Fruit fly (Drosophila melanogaster) whole organism, embryonic: ENCODE measurements around the gene CG10970.

Experiments used
- Adf1 ChIP-seq: fragments of 200-800 bp; sonication (Bioruptor generic); IDR thresholded peaks from 2 replicates; pipeline ENCODE4 v1.3.6; 2022; ENCODE audit warnings: missing biosample characterization, missing genetic modification characterization
- CG10147 ChIP-seq: fragments of 200-800 bp; sonication (Bioruptor generic); optimal IDR thresholded peaks from 2 replicates; lab custom pipeline; 2019; ENCODE audit warnings: missing biosample characterization, mild to moderate bottlenecking, missing genetic modification characterization, moderate library complexity
- CG10565 ChIP-seq: fragments of 200-800 bp; sonication (Bioruptor generic); optimal IDR thresholded peaks from 3 replicates; lab custom pipeline; 2016; ENCODE audit warnings: missing biosample characterization, mild to moderate bottlenecking, missing genetic modification characterization
- CG10654 ChIP-seq: fragments of 200-800 bp; sonication (Bioruptor generic); optimal IDR thresholded peaks from 2 replicates; lab custom pipeline; 2016; ENCODE audit warnings: missing biosample characterization, missing genetic modification characterization
- CG12071 ChIP-seq: fragments of 200-800 bp; sonication (Bioruptor generic); optimal IDR thresholded peaks from 3 replicates; lab custom pipeline; 2018; ENCODE audit warnings: missing biosample characterization, mild to moderate bottlenecking, missing genetic modification characterization
- CG12391 ChIP-seq: fragments of 200-800 bp; sonication (Bioruptor generic); optimal IDR thresholded peaks from 3 replicates; lab custom pipeline; 2018; ENCODE audit warnings: missing biosample characterization, mild to moderate bottlenecking, missing genetic modification characterization, moderate library complexity
- CG12769 ChIP-seq: fragments of 200-800 bp; sonication (Bioruptor generic); optimal IDR thresholded peaks from 2 replicates; lab custom pipeline; 2019; ENCODE audit warnings: missing biosample characterization, mild to moderate bottlenecking, missing genetic modification characterization, moderate library complexity
- CG15073 ChIP-seq: fragments of 200-800 bp; sonication (Bioruptor generic); optimal IDR thresholded peaks from 2 replicates; lab custom pipeline; 2016; ENCODE audit warnings: missing biosample characterization, missing genetic modification characterization
- CG15269 ChIP-seq: fragments of 200-800 bp; sonication (Bioruptor generic); optimal IDR thresholded peaks from 2 replicates; lab custom pipeline; 2018; ENCODE audit warnings: missing biosample characterization, mild to moderate bottlenecking, missing genetic modification characterization, moderate library complexity
- CG16813 ChIP-seq: fragments of 200-800 bp; sonication (Bioruptor generic); IDR thresholded peaks from 3 replicates; pipeline ENCODE4 v1.3.6; 2022; ENCODE audit warnings: missing biosample characterization, missing genetic modification characterization; ENCODE audit not compliant: partially characterized antibody
- CG17912 ChIP-seq: fragments of 200-800 bp; sonication (Bioruptor generic); optimal IDR thresholded peaks from 2 replicates; lab custom pipeline; 2018; ENCODE audit warnings: missing biosample characterization, mild to moderate bottlenecking, missing genetic modification characterization
- CG18619 ChIP-seq: fragments of 200-800 bp; sonication (Bioruptor generic); optimal IDR thresholded peaks from 3 replicates; lab custom pipeline; 2017; ENCODE audit warnings: missing biosample characterization, mild to moderate bottlenecking, missing genetic modification characterization
- CG2875 ChIP-seq: fragments of 200-800 bp; sonication (Bioruptor generic); optimal IDR thresholded peaks from 2 replicates; lab custom pipeline; 2017; ENCODE audit warnings: missing biosample characterization, mild to moderate bottlenecking, missing genetic modification characterization, missing genetic modification reagents
- CG3407 ChIP-seq: fragments of 200-800 bp; sonication (Bioruptor generic); optimal IDR thresholded peaks from 2 replicates; lab custom pipeline; 2018; ENCODE audit warnings: missing biosample characterization, mild to moderate bottlenecking, missing genetic modification characterization
- CG5180 ChIP-seq: fragments of 200-800 bp; sonication (Bioruptor generic); optimal IDR thresholded peaks from 3 replicates; lab custom pipeline; 2017; ENCODE audit warnings: missing biosample characterization, missing genetic modification characterization, mild to moderate bottlenecking, moderate library complexity, missing genetic modification reagents
- CG5953 ChIP-seq: fragments of 200-800 bp; sonication (Bioruptor generic); IDR thresholded peaks from 2 replicates; pipeline ENCODE4 v1.3.6; 2022; ENCODE audit warnings: missing biosample characterization, missing genetic modification characterization
- CG7745 ChIP-seq: fragments of 200-800 bp; sonication (Bioruptor generic); optimal IDR thresholded peaks from 2 replicates; lab custom pipeline; 2018; ENCODE audit warnings: missing biosample characterization, mild to moderate bottlenecking, missing genetic modification characterization, moderate library complexity
- CG7928 ChIP-seq: fragments of 200-800 bp; sonication (Bioruptor generic); optimal IDR thresholded peaks from 2 replicates; lab custom pipeline; 2017; ENCODE audit warnings: missing biosample characterization, mild to moderate bottlenecking, missing genetic modification characterization
- CG8765 ChIP-seq: fragments of 200-800 bp; sonication (Bioruptor generic); IDR thresholded peaks from 2 replicates; pipeline ENCODE4 v1.3.6; 2022; ENCODE audit warnings: missing biosample characterization, missing genetic modification characterization
- CrebB ChIP-seq: fragments of 200-800 bp; sonication (Bioruptor generic); optimal IDR thresholded peaks from 3 replicates; lab custom pipeline; 2018; ENCODE audit warnings: missing biosample characterization, mild to moderate bottlenecking, missing genetic modification characterization
- Dip3 ChIP-seq: fragments of 200-800 bp; sonication (Bioruptor generic); optimal IDR thresholded peaks from 3 replicates; lab custom pipeline; 2016; ENCODE audit warnings: missing biosample characterization, missing genetic modification characterization
- Dll ChIP-seq: fragments of 200-800 bp; sonication (Bioruptor generic); IDR thresholded peaks from 4 replicates; pipeline ENCODE4 v1.3.6; 2022; ENCODE audit warnings: missing biosample characterization, missing genetic modification characterization; ENCODE audit not compliant: partially characterized antibody
- HmgZ ChIP-seq: fragments of 200-800 bp; sonication (Bioruptor generic); optimal IDR thresholded peaks from 2 replicates; lab custom pipeline; 2018; ENCODE audit warnings: missing biosample characterization, mild to moderate bottlenecking, missing genetic modification characterization
- MBD-R2 ChIP-seq: fragments of 200-800 bp; sonication (Bioruptor generic); IDR thresholded peaks from 2 replicates; pipeline ENCODE4 v1.3.6; 2022; ENCODE audit warnings: missing biosample characterization, missing genetic modification characterization
- Poxn ChIP-seq: fragments of 200-800 bp; sonication (Bioruptor generic); IDR thresholded peaks from 2 replicates; pipeline ENCODE4 v1.3.6; 2022; ENCODE audit warnings: missing biosample characterization, missing genetic modification characterization
- Ptx1 ChIP-seq: fragments of 200-800 bp; sonication (Bioruptor generic); IDR thresholded peaks from 2 replicates; pipeline ENCODE4 v1.3.6; 2022; ENCODE audit warnings: missing biosample characterization, missing genetic modification characterization
- Side ChIP-seq: fragments of 200-800 bp; sonication (Bioruptor generic); optimal IDR thresholded peaks from 2 replicates; lab custom pipeline; 2016; ENCODE audit warnings: missing biosample characterization, missing genetic modification characterization
- ab ChIP-seq: fragments of 200-800 bp; sonication (Bioruptor generic); optimal IDR thresholded peaks from 2 replicates; lab custom pipeline; 2016; ENCODE audit warnings: missing biosample characterization, missing genetic modification characterization
- az2 ChIP-seq: fragments of 200-800 bp; sonication (Bioruptor generic); optimal IDR thresholded peaks from 3 replicates; lab custom pipeline; 2016; ENCODE audit warnings: missing biosample characterization, missing genetic modification characterization
- crp ChIP-seq, 2 experiments: fragments of 200-800 bp; sonication (Bioruptor generic); optimal IDR thresholded peaks; 2 replicates in 1 of 2; 3 replicates in 1 of 2; lab custom pipeline; 2017; ENCODE audit warnings: missing biosample characterization in 2 of 2, missing genetic modification characterization in 2 of 2, mild to moderate bottlenecking in 1 of 2, moderate library complexity in 1 of 2
- emc ChIP-seq: fragments of 200-800 bp; sonication (Bioruptor generic); optimal IDR thresholded peaks from 2 replicates; lab custom pipeline; 2016; ENCODE audit warnings: missing biosample characterization, missing genetic modification characterization
- fd96Cb ChIP-seq: fragments of 200-800 bp; sonication (Bioruptor generic); optimal IDR thresholded peaks from 2 replicates; lab custom pipeline; 2018; ENCODE audit warnings: missing biosample characterization, mild to moderate bottlenecking, missing genetic modification characterization, moderate library complexity
- fru ChIP-seq: fragments of >200 bp; optimal IDR thresholded peaks from 2 replicates; lab custom pipeline; 2017
- gcm ChIP-seq: fragments of 200-800 bp; sonication (Bioruptor generic); optimal IDR thresholded peaks from 2 replicates; lab custom pipeline; 2019; ENCODE audit warnings: missing biosample characterization, mild to moderate bottlenecking, missing genetic modification characterization, moderate library complexity
- hb ChIP-seq: fragments of 200-800 bp; sonication (Bioruptor generic); IDR thresholded peaks from 3 replicates; pipeline ENCODE4 v1.3.6; 2022; ENCODE audit warnings: missing biosample characterization, missing genetic modification characterization; ENCODE audit not compliant: partially characterized antibody
- kay ChIP-seq: fragments of 200-800 bp; sonication (Bioruptor generic); optimal IDR thresholded peaks from 2 replicates; lab custom pipeline; 2016; ENCODE audit warnings: missing biosample characterization, missing genetic modification characterization
- lilli ChIP-seq: fragments of 200-800 bp; sonication (Bioruptor generic); optimal IDR thresholded peaks from 3 replicates; lab custom pipeline; 2016; ENCODE audit warnings: missing biosample characterization, missing genetic modification characterization
- lov ChIP-seq, 2 experiments: fragments of 200-800 bp in 1 of 2; fragments of >200 bp in 1 of 2; sonication (Bioruptor generic) in 1 of 2; IDR thresholded peaks in 1 of 2; optimal IDR thresholded peaks in 1 of 2; 2 replicates in 1 of 2; 3 replicates in 1 of 2; pipeline versions ENCODE4 v1.3.6 to Lab custom; 2017 to 2022; ENCODE audit warnings: missing biosample characterization in 1 of 2, missing genetic modification characterization in 1 of 2
- maf-S ChIP-seq: fragments of 200-800 bp; sonication (Bioruptor generic); optimal IDR thresholded peaks from 2 replicates; lab custom pipeline; 2016; ENCODE audit warnings: missing biosample characterization, missing genetic modification characterization
- oc ChIP-seq: fragments of 200-800 bp; sonication (Bioruptor generic); optimal IDR thresholded peaks from 2 replicates; lab custom pipeline; 2018; ENCODE audit warnings: missing biosample characterization, mild to moderate bottlenecking, missing genetic modification characterization, moderate library complexity
- peb ChIP-seq: fragments of 200-800 bp; sonication (Bioruptor generic); IDR thresholded peaks from 2 replicates; pipeline ENCODE4 v1.3.6; 2022; ENCODE audit warnings: missing biosample characterization, missing genetic modification characterization
- pros ChIP-seq: fragments of 200-800 bp; sonication (Bioruptor generic); optimal IDR thresholded peaks from 3 replicates; lab custom pipeline; 2019; ENCODE audit warnings: missing biosample characterization, mild to moderate bottlenecking, missing genetic modification characterization, moderate library complexity
- pum ChIP-seq: fragments of 200-800 bp; sonication (Bioruptor generic); optimal IDR thresholded peaks from 2 replicates; lab custom pipeline; 2016; ENCODE audit warnings: missing biosample characterization, missing genetic modification characterization
- ranshi ChIP-seq: fragments of 200-800 bp; sonication (Bioruptor generic); IDR thresholded peaks from 2 replicates; pipeline ENCODE4 v1.3.6; 2022; ENCODE audit warnings: missing biosample characterization, missing genetic modification characterization
- seq ChIP-seq: fragments of 200-800 bp; sonication (Bioruptor generic); IDR thresholded peaks from 2 replicates; pipeline ENCODE4 v1.3.6; 2022; ENCODE audit warnings: missing biosample characterization, missing genetic modification characterization
- shn ChIP-seq: fragments of 200-800 bp; sonication (Bioruptor generic); optimal IDR thresholded peaks from 3 replicates; lab custom pipeline; 2016; ENCODE audit warnings: missing biosample characterization, missing genetic modification characterization
- slbo ChIP-seq: fragments of 200-800 bp; sonication (Bioruptor generic); IDR thresholded peaks from 2 replicates; pipeline ENCODE4 v1.3.6; 2022; ENCODE audit warnings: missing biosample characterization, missing genetic modification characterization
- sr ChIP-seq: fragments of 200-800 bp; sonication (Bioruptor generic); IDR thresholded peaks from 3 replicates; pipeline ENCODE4 v1.3.6; 2022; ENCODE audit warnings: missing biosample characterization, missing genetic modification characterization
- trem ChIP-seq: fragments of 200-800 bp; optimal IDR thresholded peaks from 3 replicates; lab custom pipeline; 2019; ENCODE audit warnings: missing biosample characterization, mild to moderate bottlenecking, missing genetic modification characterization, moderate library complexity
- zfh1 ChIP-seq: fragments of 200-800 bp; sonication (Bioruptor generic); IDR thresholded peaks from 3 replicates; pipeline ENCODE4 v1.3.6; 2022; ENCODE audit warnings: missing biosample characterization, missing genetic modification characterization

The CG10970 gene

dm6 chrX:9060078-9060477 is 11.1 kb downstream of the CG10970 start (continued):
- TF ChIP-seq Dll (no peak), shn (GFP tag; lab: Kevin White, UChicago) (no peak), CG2875 (peak; percentile 59), kay (no peak), Adf1 (GFP tag; lab: Robert Waterston, UW) (no peak), pros (GFP tag; lab: Kevin White, UChicago) (no peak), CG10565 (GFP tag; lab: Kevin White, UChicago) (no peak), crp (GFP tag; optimal IDR thresholded peaks at IDR 0.05; lab: Kevin White, UChicago) (peak in 1 of 2 experiments; percentile 21), CG10147 (GFP tag; lab: Kevin White, UChicago) (peak; percentile 67), ranshi (GFP tag; lab: Robert Waterston, UW) (peak; percentile 80), slbo (GFP tag; lab: Robert Waterston, UW) (peak; percentile 66), Poxn (GFP tag; lab: Robert Waterston, UW) (no peak), hb (GFP tag; lab: Robert Waterston, UW) (no peak), zfh1 (GFP tag; lab: Robert Waterston, UW) (peak; percentile 58; the same call in 1 of the 3 replicates), trem (tag; lab: Kevin White, UChicago) (peak; percentile 48), MBD-R2 (GFP tag; lab: Robert Waterston, UW) (peak; percentile 25; the same call in 1 of the 2 replicates), CG8765 (GFP tag; lab: Robert Waterston, UW) (no peak), lov (optimal IDR thresholded peaks at IDR 0.05; lab: Kevin White, UChicago) (no peak), lov (GFP tag; IDR thresholded peaks at IDR 0.05; lab: Robert Waterston, UW) (0 out of 3 replicates have a peak, but pooled peaks have one; percentile 49), ab (peak; percentile 12), CG10654 (peak; percentile 58), CG17912 (GFP tag; lab: Kevin White, UChicago) (no peak), CG12071 (GFP tag; lab: Kevin White, UChicago) (peak; percentile 75), lilli (GFP tag; lab: Kevin White, UChicago) (peak; percentile 53), fd96Cb (peak; percentile 80), Dip3 (GFP tag; lab: Kevin White, UChicago) (peak; percentile 37), CG5180 (GFP tag; lab: Kevin White, UChicago) (peak; percentile 43), pum (GFP tag; lab: Kevin White, UChicago) (peak; percentile 21), Side (GFP tag; lab: Kevin White, UChicago) (peak; percentile 28), oc (peak; percentile 84), CG16813 (GFP tag; lab: Robert Waterston, UW) (no peak), CG18619 (peak; percentile 66), CG3407 (GFP tag; lab: Kevin White, UChicago) (peak; percentile 57), emc (GFP tag; lab: Kevin White, UChicago) (no peak), peb (GFP tag; lab: Robert Waterston, UW) (peak; percentile 31; the same call in 1 of the 2 replicates), sr (GFP tag; lab: Robert Waterston, UW) (peak; percentile 23; the same call in 1 of the 3 replicates), CG12769 (tag; lab: Kevin White, UChicago) (peak; percentile 88), az2 (peak; percentile 73), CG7928 (GFP tag; lab: Kevin White, UChicago) (no peak), HmgZ (tag; lab: Kevin White, UChicago) (peak; percentile 59), fru (lab: Kevin White, UChicago) (no peak), maf-S (peak; percentile 21), CG5953 (GFP tag; lab: Robert Waterston, UW) (no peak), seq (GFP tag; lab: Robert Waterston, UW) (peak; percentile 84), CrebB (peak; percentile 76), Ptx1 (GFP tag; lab: Robert Waterston, UW) (peak; percentile 63), CG15269 (peak; percentile 91), CG15073 (GFP tag; lab: Kevin White, UChicago) (no peak), gcm (GFP tag; lab: Kevin White, UChicago) (peak; percentile 79), CG7745 (tag; lab: Kevin White, UChicago) (no peak), CG12391 (peak; percentile 84)
